Worm (Caenorhabditis elegans): ENCODE measurements around the gene srw-82.

The srw-82 gene

ce11 chrV:18415878-18416277 is 15.7 kb upstream of the srw-82 start:
- TF ChIP-seq egrh-3 (GFP tag; IDR thresholded peaks at IDR 0.05) (peak; percentile 76; the same call in 1 of the 2 replicates), zfh-2 (GFP tag; conservative IDR thresholded peaks at IDR 0.05) (peak; percentile 47; the same call in 1 of the 2 replicates), hsf-1 (GFP tag; IDR thresholded peaks at IDR 0.05) (0 out of 2 replicates have a peak, but pooled peaks have one; percentile 7)

DNA sequence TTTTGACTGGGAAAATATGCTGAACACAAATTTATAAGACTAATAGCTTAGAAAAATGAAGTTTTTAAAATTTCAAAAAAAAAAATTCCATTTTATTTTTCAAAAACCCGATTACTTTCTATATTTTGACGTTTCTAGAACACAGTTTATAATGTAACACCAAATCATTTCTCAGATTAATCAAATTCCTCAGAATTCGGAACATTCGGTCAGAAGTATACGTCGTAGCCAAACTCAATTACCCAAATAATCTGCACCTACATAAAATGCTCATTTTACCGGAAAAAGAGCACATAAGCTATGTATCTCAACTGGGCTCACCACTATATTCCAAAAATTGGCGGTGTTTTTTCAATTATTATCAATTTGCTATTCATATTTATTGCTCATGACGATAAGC is 10.8 kb upstream of the srw-82 start, which contains the start of gene srj-26:
TSS of gene srj-26 (plus strand) at position 301 of the 400 bp plus-strand sequence.
- TF ChIP-seq hlh-12 (tag; optimal IDR thresholded peaks at IDR 0.05) (no peak), hmg-1.2 (GFP tag; IDR thresholded peaks at IDR 0.05) (no peak), aptf-2 (GFP tag; conservative IDR thresholded peaks at IDR 0.05) (no peak), Y67H2A.10 (GFP tag; conservative IDR thresholded peaks at IDR 0.05) (no peak), B0261.1 (tag; optimal IDR thresholded peaks at IDR 0.05) (no peak), bed-1 (GFP tag; IDR thresholded peaks at IDR 0.05) (no peak), F22D6.2 (tag; optimal IDR thresholded peaks at IDR 0.05) (no peak), F37B4.10 (GFP tag; IDR thresholded peaks at IDR 0.05) (no peak), snpc-1.1 (tag; optimal IDR thresholded peaks at IDR 0.05; ENCODE audit: insufficient read depth) (no peak), T07F8.4 (tag; optimal IDR thresholded peaks at IDR 0.05) (no peak), ceh-58 (GFP tag; IDR thresholded peaks at IDR 0.05) (no peak)

ce11 chrV:18424471-18424870 is 7.1 kb upstream of the srw-82 start, which contains the start of gene ZK262.4:
Gene ZK262.4, minus strand, starts transcription at chrV:18424571.
- TF ChIP-seq F22D6.2 (tag; optimal IDR thresholded peaks at IDR 0.05) (no peak), die-1 (tag; optimal IDR thresholded peaks at IDR 0.05) (no peak), F52B5.7 (tag; optimal IDR thresholded peaks at IDR 0.05) (no peak), rcor-1 (GFP tag; IDR thresholded peaks at IDR 0.05) (no peak), zim-3 (tag; optimal IDR thresholded peaks at IDR 0.05) (no peak)

- TF ChIP-seq nfyb-1 (GFP tag; IDR thresholded peaks at IDR 0.05), result no peak
- TF ChIP-seq ztf-28 (GFP tag; IDR thresholded peaks at IDR 0.05), result no peak
- TF ChIP-seq nhr-120 (GFP tag; IDR thresholded peaks at IDR 0.05), result no peak
- no peak for TF ChIP-seq B0019.2 (GFP tag; conservative IDR thresholded peaks at IDR 0.05)
- TF ChIP-seq attf-6 (GFP tag; IDR thresholded peaks at IDR 0.05), result no peak
Measured at ce11 chrV:18425544-18425943, 6.0 kb upstream of the srw-82 start, which contains the start of gene ZK262.19. Gene ZK262.19, minus strand, starts transcription at chrV:18425644.

- TF ChIP-seq dpff-1 (tag; optimal IDR thresholded peaks at IDR 0.05) (no peak), mxl-1 (tag; optimal IDR thresholded peaks at IDR 0.05) (no peak), ccch-3 (GFP tag; optimal IDR thresholded peaks at IDR 0.05) (no peak), T07F8.4 (tag; optimal IDR thresholded peaks at IDR 0.05) (no peak), rec-8 (tag; optimal IDR thresholded peaks at IDR 0.05) (no peak), mes-4 (tag; optimal IDR thresholded peaks at IDR 0.05) (no peak), pbrm-1 (GFP tag; IDR thresholded peaks at IDR 0.05) (no peak), cebp-2 (GFP tag; IDR thresholded peaks at IDR 0.05) (no peak)
Measured at ce11 chrV:18426280-18426679, 5.3 kb upstream of the srw-82 start, which contains the start of gene srw-83. Gene srw-83, plus strand, starts transcription at chrV:18426580.

DNA sequence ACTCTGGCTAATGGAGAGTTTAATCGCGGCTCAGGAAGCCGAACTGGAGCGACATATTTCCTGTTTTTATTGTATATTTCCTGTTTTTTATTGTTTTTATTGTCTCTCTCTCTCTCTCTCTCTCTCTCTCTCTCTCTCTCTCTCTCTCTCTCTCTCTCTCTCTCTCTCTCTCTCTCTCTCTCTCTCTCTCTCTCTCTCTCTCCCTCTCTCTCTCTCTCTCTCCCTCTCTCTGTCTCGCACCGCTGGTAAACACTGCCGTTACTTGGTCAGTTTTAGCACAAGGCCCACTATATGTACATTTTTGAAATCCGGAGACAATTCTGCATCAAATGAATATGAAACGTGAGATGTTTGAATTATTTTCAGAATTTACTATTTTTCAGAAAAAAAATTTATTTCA is 724 bp upstream of the srw-82 start:
- TF ChIP-seq egrh-3 (GFP tag; IDR thresholded peaks at IDR 0.05) (peak; percentile 81), egl-18 (GFP tag; IDR thresholded peaks at IDR 0.05) (no peak), mcd-1 (GFP tag; IDR thresholded peaks at IDR 0.05) (0 out of 2 replicates have a peak, but pooled peaks have one; percentile 12)
